Worm (Caenorhabditis elegans) whole organism, L4 larva: ENCODE measurements around the gene brf-1.

ENCODE experiments used
- D1046.2 ChIP-seq: fragments of 200-800 bp; sonication (Bioruptor generic); IDR thresholded peaks from 2 replicates; pipeline ENCODE4 v1.3.6; 2022; ENCODE audit warnings: missing genetic modification characterization, missing compliant biosample characterization
- F26F4.8 ChIP-seq: fragments of 200-800 bp; sonication (Bioruptor generic); conservative IDR thresholded peaks from 2 replicates; pipeline ENCODE4 v1.3.6; 2022; ENCODE audit warnings: missing genetic modification characterization, missing compliant biosample characterization
- R02D3.7 ChIP-seq: fragments of 150-350 bp; sonication (generic microtip); optimal IDR thresholded peaks from 3 replicates; lab custom pipeline; 2014; ENCODE audit warnings: missing biosample characterization, missing genetic modification characterization
- Y5F2A.4 ChIP-seq: fragments of 200-800 bp; sonication (Bioruptor generic); optimal IDR thresholded peaks from 2 replicates; lab custom pipeline; 2018; ENCODE audit warnings: mild to moderate bottlenecking, missing genetic modification characterization, missing compliant biosample characterization
- ZK546.5 ChIP-seq, 2 experiments: sonication (generic microtip); optimal IDR thresholded peaks; 2 replicates each; lab custom pipeline; 2017; ENCODE audit warnings: missing biosample characterization in 2 of 2, missing genetic modification characterization in 2 of 2
- aha-1 ChIP-seq: fragments of 150-350 bp; peaks from one replicate; lab custom pipeline; 2014; ENCODE audit warnings: missing biosample characterization, missing genetic modification characterization
- ama-1 ChIP-seq: fragments of 150-350 bp; optimal IDR thresholded peaks from 2 replicates; lab custom pipeline; 2014; ENCODE audit warnings: inconsistent platforms, mixed read lengths
- arid-1 ChIP-seq: fragments of 200-800 bp; sonication (Bioruptor generic); conservative IDR thresholded peaks from 2 replicates; pipeline ENCODE4 v1.3.6; 2022; ENCODE audit warnings: missing genetic modification reagents, missing genetic modification characterization, missing compliant biosample characterization
- ceh-32 ChIP-seq: sonication (generic microtip); optimal IDR thresholded peaks from 2 replicates; lab custom pipeline; 2016; ENCODE audit warnings: mild to moderate bottlenecking, missing genetic modification characterization, missing compliant biosample characterization; ENCODE audit not compliant: poor library complexity
- ceh-44 ChIP-seq: fragments of 200-800 bp; sonication (Bioruptor generic); IDR thresholded peaks from 2 replicates; pipeline ENCODE4 v1.3.6; 2022; ENCODE audit warnings: missing genetic modification reagents, missing genetic modification characterization, missing compliant biosample characterization
- ceh-62 ChIP-seq: sonication (generic microtip); optimal IDR thresholded peaks from 2 replicates; lab custom pipeline; 2017; ENCODE audit warnings: missing biosample characterization, missing genetic modification characterization
- ceh-82 ChIP-seq: sonication (generic microtip); optimal IDR thresholded peaks from 2 replicates; lab custom pipeline; 2017; ENCODE audit warnings: missing biosample characterization, missing genetic modification characterization
- cey-2 ChIP-seq: sonication (generic microtip); optimal IDR thresholded peaks from 3 replicates; lab custom pipeline; 2017; ENCODE audit warnings: missing genetic modification characterization, mild to moderate bottlenecking, missing compliant biosample characterization, antibody characterized with exemption, borderline replicate concordance; ENCODE audit not compliant: insufficient read depth
- dmd-9 ChIP-seq: fragments of 200-800 bp; sonication (Bioruptor generic); IDR thresholded peaks from 2 replicates; pipeline ENCODE4 v1.3.6; 2022; ENCODE audit warnings: missing genetic modification reagents, missing genetic modification characterization, missing compliant biosample characterization
- dpl-1 ChIP-seq: fragments of 150-350 bp; optimal IDR thresholded peaks from 2 replicates; lab custom pipeline; 2014; ENCODE audit warnings: missing biosample characterization, missing genetic modification reagents, missing genetic modification characterization
- egl-27 ChIP-seq: sonication (generic microtip); optimal IDR thresholded peaks from 3 replicates; lab custom pipeline; 2017; ENCODE audit warnings: missing biosample characterization, missing genetic modification reagents, missing genetic modification characterization
- egl-43 ChIP-seq: fragments of 200-800 bp; sonication (Bioruptor generic); IDR thresholded peaks from 2 replicates; pipeline ENCODE4 v1.3.6; 2022; ENCODE audit warnings: missing genetic modification reagents, missing genetic modification characterization, missing compliant biosample characterization
- fkh-10 ChIP-seq: fragments of 150-350 bp; optimal IDR thresholded peaks from 2 replicates; lab custom pipeline; 2014; ENCODE audit warnings: missing biosample characterization, missing genetic modification reagents, missing genetic modification characterization
- hif-1 ChIP-seq, 2 experiments: sonication (generic microtip); optimal IDR thresholded peaks; 2 replicates each; lab custom pipeline; 2016 to 2017; ENCODE audit warnings: missing compliant biosample characterization in 2 of 2, missing genetic modification characterization in 2 of 2, missing genetic modification reagents in 2 of 2, missing genotype in 2 of 2, mild to moderate bottlenecking in 1 of 2
- hlh-11 ChIP-seq: fragments of 200-800 bp; sonication (Bioruptor generic); optimal IDR thresholded peaks from 2 replicates; lab custom pipeline; 2018; ENCODE audit warnings: mild to moderate bottlenecking, missing genetic modification characterization, missing compliant biosample characterization
- hmg-1.1 ChIP-seq: fragments of 200-800 bp; sonication (Bioruptor generic); IDR thresholded peaks from 2 replicates; pipeline ENCODE4 v1.3.6; 2022; ENCODE audit warnings: missing genetic modification reagents, missing genetic modification characterization, missing compliant biosample characterization
- lin-1 ChIP-seq: fragments of 200-800 bp; sonication (Bioruptor generic); IDR thresholded peaks from 2 replicates; pipeline ENCODE4 v1.3.6; 2022; ENCODE audit warnings: missing genetic modification reagents, missing genetic modification characterization, missing compliant biosample characterization
- lin-13 ChIP-seq: fragments of 150-350 bp; optimal IDR thresholded peaks from 2 replicates; lab custom pipeline; 2014; ENCODE audit warnings: missing biosample characterization, missing genetic modification reagents, missing genetic modification characterization
- lin-15B ChIP-seq: fragments of 150-350 bp; sonication (generic microtip); optimal IDR thresholded peaks from 3 replicates; lab custom pipeline; 2014; ENCODE audit warnings: missing biosample characterization, missing genetic modification characterization
- lin-29 ChIP-seq: fragments of 200-800 bp; sonication (Bioruptor generic); IDR thresholded peaks from 2 replicates; pipeline ENCODE4 v1.3.6; 2022; ENCODE audit warnings: missing genetic modification reagents, missing genetic modification characterization, missing compliant biosample characterization
- lin-39 ChIP-seq: fragments of 150-350 bp; optimal IDR thresholded peaks from 2 replicates; lab custom pipeline; 2014; ENCODE audit warnings: missing biosample characterization, missing genetic modification reagents, missing genetic modification characterization
- lir-3 ChIP-seq: sonication (generic microtip); optimal IDR thresholded peaks from 2 replicates; lab custom pipeline; 2016; ENCODE audit warnings: mild to moderate bottlenecking, missing genetic modification characterization, missing compliant biosample characterization
- madf-9 ChIP-seq: fragments of 200-800 bp; sonication (Bioruptor generic); conservative IDR thresholded peaks from 2 replicates; pipeline ENCODE4 v1.3.6; 2022; ENCODE audit warnings: missing genetic modification reagents, missing genetic modification characterization, missing compliant biosample characterization
- mdt-29 ChIP-seq: fragments of 200-800 bp; sonication (Bioruptor generic); IDR thresholded peaks from 2 replicates; pipeline ENCODE4 v1.3.6; 2022; ENCODE audit warnings: missing genetic modification reagents, missing genetic modification characterization, missing compliant biosample characterization
- mes-2 ChIP-seq: sonication (generic microtip); optimal IDR thresholded peaks from 2 replicates; lab custom pipeline; 2016; ENCODE audit warnings: missing genotype, mild to moderate bottlenecking, missing genetic modification characterization, missing compliant biosample characterization; ENCODE audit not compliant: poor library complexity, severe bottlenecking
- nhr-102 ChIP-seq: sonication (generic microtip); optimal IDR thresholded peaks from 2 replicates; lab custom pipeline; 2016; ENCODE audit warnings: mild to moderate bottlenecking, missing genetic modification characterization, moderate library complexity, missing compliant biosample characterization
- nhr-111 ChIP-seq: fragments of 200-800 bp; sonication (Bioruptor generic); optimal IDR thresholded peaks from 2 replicates; lab custom pipeline; 2018; ENCODE audit warnings: mild to moderate bottlenecking, missing genetic modification characterization, missing compliant biosample characterization
- nhr-25 ChIP-seq: sonication (generic microtip); optimal IDR thresholded peaks from 2 replicates; lab custom pipeline; 2017; ENCODE audit warnings: missing genetic modification characterization, mild to moderate bottlenecking, missing compliant biosample characterization, antibody characterized with exemption, moderate library complexity, borderline replicate concordance; ENCODE audit not compliant: insufficient read depth
- nhr-42 ChIP-seq: fragments of 200-800 bp; sonication (Bioruptor generic); IDR thresholded peaks from 2 replicates; pipeline ENCODE4 v1.3.6; 2022; ENCODE audit warnings: missing genetic modification characterization, missing compliant biosample characterization
- nhr-6 ChIP-seq: fragments of 150-350 bp; optimal IDR thresholded peaks from 2 replicates; lab custom pipeline; 2014; ENCODE audit warnings: missing biosample characterization, missing genetic modification characterization
- nhr-76 ChIP-seq: fragments of 150-350 bp; optimal IDR thresholded peaks from 2 replicates; lab custom pipeline; 2014; ENCODE audit warnings: missing biosample characterization, missing genetic modification characterization
- nhr-77 ChIP-seq: fragments of 150-350 bp; optimal IDR thresholded peaks from 2 replicates; lab custom pipeline; 2014; ENCODE audit warnings: missing biosample characterization, missing genetic modification characterization
- php-3 ChIP-seq: fragments of 200-800 bp; sonication (Bioruptor generic); IDR thresholded peaks from 2 replicates; pipeline ENCODE4 v1.3.6; 2022; ENCODE audit warnings: missing genetic modification reagents, missing genetic modification characterization, missing compliant biosample characterization
- rbr-2 ChIP-seq: sonication (generic microtip); optimal IDR thresholded peaks from 2 replicates; lab custom pipeline; 2016; ENCODE audit warnings: missing genotype, missing genetic modification characterization, missing compliant biosample characterization
- saeg-2 ChIP-seq: fragments of 200-800 bp; sonication (Bioruptor generic); IDR thresholded peaks from 2 replicates; pipeline ENCODE4 v1.3.6; 2022; ENCODE audit warnings: missing genetic modification reagents, missing genetic modification characterization, missing compliant biosample characterization
- skn-1 ChIP-seq: fragments of 150-350 bp; optimal IDR thresholded peaks from 2 replicates; lab custom pipeline; 2014; ENCODE audit warnings: missing biosample characterization, missing genetic modification characterization
- spr-1 ChIP-seq: sonication (generic microtip); optimal IDR thresholded peaks from 2 replicates; lab custom pipeline; 2016; ENCODE audit warnings: mild to moderate bottlenecking, missing genetic modification characterization, missing compliant biosample characterization
- tra-1 ChIP-seq: fragments of 200-800 bp; sonication (Bioruptor generic); IDR thresholded peaks from 2 replicates; pipeline ENCODE4 v1.3.6; 2022; ENCODE audit warnings: missing genetic modification reagents, missing genetic modification characterization, missing compliant biosample characterization
- unc-130 ChIP-seq: sonication (generic microtip); optimal IDR thresholded peaks from 2 replicates; lab custom pipeline; 2016; ENCODE audit warnings: missing genetic modification reagents, missing genetic modification characterization, missing compliant biosample characterization
- vab-7 ChIP-seq: fragments of 200-800 bp; sonication (Bioruptor generic); IDR thresholded peaks from 2 replicates; pipeline ENCODE4 v1.3.6; 2022; ENCODE audit warnings: missing genetic modification reagents, missing genetic modification characterization, missing compliant biosample characterization
- zag-1 ChIP-seq: fragments of 150-350 bp; optimal IDR thresholded peaks from 2 replicates; lab custom pipeline; 2014; ENCODE audit warnings: missing biosample characterization, missing genetic modification characterization
- zfp-2 ChIP-seq: sonication (generic microtip); optimal IDR thresholded peaks from 2 replicates; lab custom pipeline; 2016; ENCODE audit warnings: mild to moderate bottlenecking, missing genetic modification characterization, missing compliant biosample characterization
- zip-11 ChIP-seq: fragments of 200-800 bp; sonication (Bioruptor generic); IDR thresholded peaks from 2 replicates; pipeline ENCODE4 v1.3.6; 2022; ENCODE audit warnings: missing genetic modification characterization, missing compliant biosample characterization
- zip-2 ChIP-seq: fragments of 150-350 bp; optimal IDR thresholded peaks from 2 replicates; lab custom pipeline; 2014; ENCODE audit warnings: missing biosample characterization, missing genetic modification characterization
- ztf-11 ChIP-seq: fragments of 150-350 bp; optimal IDR thresholded peaks from 2 replicates; lab custom pipeline; 2014; ENCODE audit warnings: missing biosample characterization, missing genetic modification characterization

Gene brf-1

DNA sequence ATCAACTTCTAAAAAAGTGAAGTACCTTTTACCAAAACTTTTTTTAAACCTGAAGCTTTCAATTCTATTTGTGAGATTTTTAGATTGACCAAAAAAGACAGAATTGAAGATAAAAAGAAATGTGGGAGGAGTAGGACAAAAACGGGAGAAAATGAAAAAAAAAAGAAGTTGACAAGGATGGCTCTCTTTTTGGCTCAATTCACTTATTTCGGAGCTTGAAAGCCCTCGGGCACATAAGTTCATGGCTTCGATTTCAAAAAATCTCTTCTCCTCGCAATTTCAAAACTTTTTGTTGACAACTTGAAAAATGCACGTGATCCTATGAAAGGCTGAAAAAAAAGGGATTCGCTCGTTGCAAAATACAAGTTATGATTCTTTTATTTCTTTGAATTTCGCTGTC, 20.5 kb downstream of the brf-1 start:
- TF ChIP-seq saeg-2 (GFP tag; lab: Robert Waterston, UW), result no peak
- peak; percentile 22 for TF ChIP-seq fkh-10 (GFP tag; lab: Kevin White, UChicago)
- peak; percentile 71 for TF ChIP-seq aha-1 (tag; lab: Kevin White, UChicago)

DNA sequence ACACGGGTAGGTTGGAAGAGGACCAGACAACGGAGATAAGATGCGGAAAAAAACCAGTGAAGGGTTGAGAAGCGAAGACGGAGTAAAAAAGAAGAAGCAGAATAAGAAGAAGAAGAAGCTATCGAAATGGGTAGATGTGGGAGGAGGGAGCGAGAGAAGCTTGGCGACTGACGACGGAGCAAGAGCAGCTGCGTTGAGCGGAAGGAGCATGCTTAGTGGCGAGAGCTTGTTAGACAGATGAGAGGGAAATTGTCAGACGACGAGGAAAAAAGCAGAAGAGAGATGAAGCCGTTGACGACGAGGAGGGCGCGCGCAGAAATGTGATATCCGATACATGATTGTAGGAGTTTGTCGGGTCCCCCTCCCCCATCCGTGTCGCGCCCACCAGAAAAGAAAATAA, 21.3 kb downstream of the brf-1 start:
- TF ChIP-seq lin-15B (tag; lab: Kevin White, UChicago) (no peak), ztf-11 (tag; lab: Kevin White, UChicago) (no peak), spr-1 (no peak), F26F4.8 (GFP tag; lab: Robert Waterston, UW) (no peak), ceh-62 (tag; lab: Kevin White, UChicago) (no peak), hmg-1.1 (GFP tag; lab: Robert Waterston, UW) (0 out of 2 replicates have a peak, but pooled peaks have one; percentile 51), zfp-2 (tag; lab: Kevin White, UChicago) (no peak), lin-29 (GFP tag; lab: Robert Waterston, UW) (no peak), zip-11 (no peak), arid-1 (GFP tag; lab: Robert Waterston, UW) (no peak; the same call in 1 of the 2 replicates), nhr-6 (tag; lab: Kevin White, UChicago) (no peak), Y5F2A.4 (no peak), ceh-44 (GFP tag; lab: Robert Waterston, UW) (no peak), egl-27 (tag; lab: Kevin White, UChicago) (no peak), hlh-11 (tag; lab: Kevin White, UChicago) (peak; percentile 17), nhr-25 (tag; lab: Kevin White, UChicago) (no peak), dpl-1 (GFP tag; lab: Kevin White, UChicago) (peak; percentile 22), cey-2 (tag; lab: Kevin White, UChicago) (no peak), unc-130 (GFP tag; lab: Kevin White, UChicago) (no peak), hif-1 (tag; optimal IDR thresholded peaks at IDR 0.05; lab: Kevin White, UChicago) (peak in 1 of 2 experiments; percentile 55), lir-3 (tag; lab: Kevin White, UChicago) (no peak), ZK546.5 (tag; optimal IDR thresholded peaks at IDR 0.05; lab: Kevin White, UChicago) (no peak), ceh-32 (tag; lab: Kevin White, UChicago) (no peak), nhr-77 (no peak), madf-9 (GFP tag; lab: Robert Waterston, UW) (peak; percentile 61; the same call in 1 of the 2 replicates), php-3 (no peak), vab-7 (GFP tag; lab: Robert Waterston, UW) (0 out of 2 replicates have a peak, but pooled peaks have one; percentile 20), dmd-9 (GFP tag; lab: Robert Waterston, UW) (no peak), nhr-102 (tag; lab: Kevin White, UChicago) (no peak), lin-39 (tag; lab: Kevin White, UChicago) (no peak), nhr-42 (GFP tag; lab: Robert Waterston, UW) (no peak), lin-13 (GFP tag; lab: Kevin White, UChicago) (no peak), rbr-2 (tag; lab: Kevin White, UChicago) (peak; percentile 74), zag-1 (tag; lab: Kevin White, UChicago) (no peak), zip-2 (tag; lab: Kevin White, UChicago) (no peak), nhr-111 (GFP tag; lab: Kevin White, UChicago) (no peak), tra-1 (GFP tag; lab: Robert Waterston, UW) (no peak), ama-1 (no peak), D1046.2 (GFP tag; lab: Robert Waterston, UW) (no peak), lin-1 (GFP tag; lab: Robert Waterston, UW) (no peak), ceh-82 (no peak), egl-43 (GFP tag; lab: Robert Waterston, UW) (no peak; the same call in 1 of the 2 replicates), skn-1 (tag; lab: Kevin White, UChicago) (no peak), R02D3.7 (tag; lab: Kevin White, UChicago) (no peak), mes-2 (tag; lab: Kevin White, UChicago) (no peak), mdt-29 (GFP tag; lab: Robert Waterston, UW) (no peak), nhr-76 (tag; lab: Kevin White, UChicago) (no peak)
